Fruit fly (Drosophila melanogaster): Measurements from ENCODE around the gene CG44257.

DNA sequence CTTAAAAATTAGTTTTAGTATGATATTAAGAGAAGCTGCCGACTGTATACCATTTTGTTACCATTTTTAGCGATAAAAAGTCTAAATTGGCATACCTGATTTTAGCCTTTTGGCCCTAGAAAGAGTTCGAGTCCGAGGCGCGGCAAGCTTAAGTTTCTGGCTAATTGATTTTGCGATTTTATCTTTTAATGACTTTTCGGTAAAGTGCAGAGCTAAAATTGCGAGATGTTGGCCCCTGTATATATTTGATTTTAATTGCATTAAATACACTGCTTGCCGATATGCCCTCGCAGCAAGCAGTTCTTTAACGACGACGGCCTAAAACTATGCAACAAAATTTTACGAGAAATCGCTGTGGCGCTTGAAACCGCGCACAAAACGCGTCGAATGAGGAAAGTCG is 33.5 kb upstream of the CG44257 start:
- no peak for TF ChIP-seq h (GFP tag; optimal IDR thresholded peaks at IDR 0.05)
- TF ChIP-seq br (GFP tag; optimal IDR thresholded peaks at IDR 0.05) = no peak
- no peak for TF ChIP-seq psq (GFP tag; optimal IDR thresholded peaks at IDR 0.05)
- no peak for TF ChIP-seq Dfd (GFP tag; optimal IDR thresholded peaks at IDR 0.05)
- TF ChIP-seq dmrt93B (GFP tag; optimal IDR thresholded peaks at IDR 0.05) = no peak
- no peak for TF ChIP-seq Hnf4 (GFP tag; optimal IDR thresholded peaks at IDR 0.05)
- no peak for TF ChIP-seq tai (GFP tag; optimal IDR thresholded peaks at IDR 0.05)
